Fruit fly (Drosophila melanogaster) whole organism, embryonic: Measurements from ENCODE around the gene Aps.

ENCODE experiments used
- Blimp-1 ChIP-seq: fragments of 200-800 bp; sonication (Bioruptor generic); optimal IDR thresholded peaks from 3 replicates; lab custom pipeline; 2018; ENCODE audit warnings: missing biosample characterization, missing genetic modification characterization, mild to moderate bottlenecking, moderate library complexity, missing genetic modification reagents
- CG10366 ChIP-seq: fragments of 200-800 bp; sonication (Bioruptor generic); IDR thresholded peaks from 2 replicates; pipeline ENCODE4 v1.3.6; 2022; ENCODE audit warnings: missing biosample characterization, missing genetic modification characterization
- CG11504 ChIP-seq: fragments of 200-800 bp; sonication (Bioruptor generic); optimal IDR thresholded peaks from 3 replicates; lab custom pipeline; 2019; ENCODE audit warnings: missing biosample characterization, mild to moderate bottlenecking, missing genetic modification characterization, moderate library complexity
- CG12219 ChIP-seq: fragments of 200-800 bp; sonication (Bioruptor generic); optimal IDR thresholded peaks from 3 replicates; lab custom pipeline; 2018; ENCODE audit warnings: missing biosample characterization, mild to moderate bottlenecking, missing genetic modification characterization
- CG13775 ChIP-seq: fragments of 200-800 bp; sonication (Bioruptor generic); optimal IDR thresholded peaks from 3 replicates; lab custom pipeline; 2017; ENCODE audit warnings: missing biosample characterization, mild to moderate bottlenecking, missing genetic modification characterization
- CG1602 ChIP-seq: fragments of 200-800 bp; sonication (Bioruptor generic); optimal IDR thresholded peaks from 3 replicates; lab custom pipeline; 2016; ENCODE audit warnings: missing biosample characterization, missing genetic modification characterization
- CG17361 ChIP-seq: fragments of 200-800 bp; sonication (Bioruptor generic); IDR thresholded peaks from 3 replicates; pipeline ENCODE4 v1.3.6; 2022; ENCODE audit warnings: missing biosample characterization, missing genetic modification characterization
- CG18262 ChIP-seq: fragments of 200-800 bp; optimal IDR thresholded peaks from 3 replicates; lab custom pipeline; 2019; ENCODE audit warnings: missing biosample characterization, mild to moderate bottlenecking, missing genetic modification characterization, moderate library complexity
- CG2199 ChIP-seq: fragments of 200-800 bp; sonication (Bioruptor generic); IDR thresholded peaks from 3 replicates; pipeline ENCODE4 v1.3.6; 2022; ENCODE audit warnings: missing biosample characterization, missing genetic modification characterization
- CG31441 ChIP-seq: fragments of 200-800 bp; sonication (Bioruptor generic); IDR thresholded peaks from 2 replicates; pipeline ENCODE4 v1.3.6; 2022; ENCODE audit warnings: missing biosample characterization, missing genetic modification characterization
- CG3995 ChIP-seq: fragments of 200-800 bp; sonication (Bioruptor generic); optimal IDR thresholded peaks from 3 replicates; lab custom pipeline; 2016; ENCODE audit warnings: missing biosample characterization, missing genetic modification characterization
- CG42726 ChIP-seq: fragments of 200-800 bp; sonication (Bioruptor generic); IDR thresholded peaks from 2 replicates; pipeline ENCODE4 v1.3.6; 2022; ENCODE audit warnings: missing biosample characterization, missing genetic modification characterization; ENCODE audit not compliant: partially characterized antibody
- CG6254 ChIP-seq: fragments of 200-800 bp; sonication (Bioruptor generic); optimal IDR thresholded peaks from 3 replicates; lab custom pipeline; 2017; ENCODE audit warnings: mild to moderate bottlenecking, missing biosample characterization, missing genetic modification reagents, missing genetic modification characterization
- CG7372 ChIP-seq: fragments of 200-800 bp; sonication (Bioruptor generic); IDR thresholded peaks from 2 replicates; pipeline ENCODE4 v1.3.6; 2022; ENCODE audit warnings: missing biosample characterization, missing genetic modification characterization
- CG7556 ChIP-seq: fragments of 200-800 bp; sonication (Bioruptor generic); optimal IDR thresholded peaks from 2 replicates; lab custom pipeline; 2017; ENCODE audit warnings: missing biosample characterization, mild to moderate bottlenecking, missing genetic modification characterization
- CG9727 ChIP-seq: fragments of 200-800 bp; sonication (Bioruptor generic); optimal IDR thresholded peaks from 3 replicates; lab custom pipeline; 2017; ENCODE audit warnings: missing biosample characterization, mild to moderate bottlenecking, missing genetic modification characterization
- CTCF ChIP-seq: fragments of 200-800 bp; sonication (Bioruptor generic); optimal IDR thresholded peaks from 2 replicates; lab custom pipeline; 2017; ENCODE audit warnings: missing biosample characterization, mild to moderate bottlenecking, missing genetic modification characterization, moderate library complexity
- Dad ChIP-seq: fragments of 200-800 bp; sonication (Bioruptor generic); optimal IDR thresholded peaks from 3 replicates; lab custom pipeline; 2016; ENCODE audit warnings: missing biosample characterization, missing genetic modification characterization
- Dip3 ChIP-seq: fragments of 200-800 bp; sonication (Bioruptor generic); optimal IDR thresholded peaks from 3 replicates; lab custom pipeline; 2016; ENCODE audit warnings: missing biosample characterization, missing genetic modification characterization
- Drgx ChIP-seq: fragments of 200-800 bp; sonication (Bioruptor generic); IDR thresholded peaks from 2 replicates; pipeline ENCODE4 v1.3.6; 2022; ENCODE audit warnings: missing biosample characterization, missing genetic modification characterization
- Ets65A ChIP-seq: fragments of 200-800 bp; sonication (Bioruptor generic); peaks from one replicate; lab custom pipeline; 2016; ENCODE audit warnings: missing biosample characterization, missing genetic modification characterization
- Oli ChIP-seq: fragments of 200-800 bp; sonication (Bioruptor generic); optimal IDR thresholded peaks from 2 replicates; lab custom pipeline; 2018; ENCODE audit warnings: missing biosample characterization, mild to moderate bottlenecking, missing genetic modification characterization, moderate library complexity
- Sox100B ChIP-seq: fragments of 200-800 bp; sonication (Bioruptor generic); optimal IDR thresholded peaks from 3 replicates; lab custom pipeline; 2018; ENCODE audit warnings: missing biosample characterization, mild to moderate bottlenecking, missing genetic modification characterization
- Ssrp ChIP-seq: fragments of 200-800 bp; sonication (Bioruptor generic); optimal IDR thresholded peaks from 2 replicates; lab custom pipeline; 2018; ENCODE audit warnings: missing biosample characterization, mild to moderate bottlenecking, missing genetic modification characterization, moderate library complexity
- Xbp1 ChIP-seq: fragments of 200-800 bp; sonication (Bioruptor generic); optimal IDR thresholded peaks from 3 replicates; lab custom pipeline; 2016; ENCODE audit warnings: missing biosample characterization, mild to moderate bottlenecking, missing genetic modification characterization
- al ChIP-seq: fragments of 200-800 bp; sonication (Bioruptor generic); IDR thresholded peaks from 2 replicates; pipeline ENCODE4 v1.3.6; 2022; ENCODE audit warnings: missing biosample characterization, missing genetic modification characterization
- bsh ChIP-seq, 2 experiments: fragments of 200-800 bp; sonication (Bioruptor generic); optimal IDR thresholded peaks; 2 replicates each; lab custom pipeline; 2017 to 2018; ENCODE audit warnings: mild to moderate bottlenecking in 2 of 2, missing biosample characterization in 2 of 2, missing genetic modification characterization in 2 of 2, moderate library complexity in 1 of 2
- crp ChIP-seq, 2 experiments: fragments of 200-800 bp; sonication (Bioruptor generic); optimal IDR thresholded peaks; 2 replicates in 1 of 2; 3 replicates in 1 of 2; lab custom pipeline; 2017; ENCODE audit warnings: missing biosample characterization in 2 of 2, missing genetic modification characterization in 2 of 2, mild to moderate bottlenecking in 1 of 2, moderate library complexity in 1 of 2
- dati ChIP-seq: fragments of 200-800 bp; sonication (Bioruptor generic); IDR thresholded peaks from 2 replicates; pipeline ENCODE4 v1.3.6; 2022; ENCODE audit warnings: missing biosample characterization, missing genetic modification characterization
- disco-r ChIP-seq: fragments of 200-800 bp; sonication (Bioruptor generic); optimal IDR thresholded peaks from 2 replicates; lab custom pipeline; 2016; ENCODE audit warnings: missing biosample characterization, missing genetic modification characterization
- dmrt11E ChIP-seq: fragments of 200-800 bp; sonication (Bioruptor generic); optimal IDR thresholded peaks from 3 replicates; lab custom pipeline; 2018; ENCODE audit warnings: missing biosample characterization, mild to moderate bottlenecking, missing genetic modification characterization, moderate library complexity
- fu2 ChIP-seq: fragments of 200-800 bp; sonication (Bioruptor generic); optimal IDR thresholded peaks from 2 replicates; lab custom pipeline; 2016; ENCODE audit warnings: missing biosample characterization, missing genetic modification characterization
- gem ChIP-seq: fragments of 200-800 bp; sonication (Bioruptor generic); optimal IDR thresholded peaks from 2 replicates; lab custom pipeline; 2019; ENCODE audit warnings: missing biosample characterization, mild to moderate bottlenecking, missing genetic modification characterization, moderate library complexity
- lbe ChIP-seq: fragments of 200-800 bp; sonication (Bioruptor generic); optimal IDR thresholded peaks from 2 replicates; lab custom pipeline; 2016; ENCODE audit warnings: missing biosample characterization, mild to moderate bottlenecking, missing genetic modification characterization
- lola ChIP-seq, 3 experiments: fragments of >200 bp in 2 of 3; fragments of 200-800 bp in 1 of 3; sonication (Bioruptor generic) in 1 of 3; optimal IDR thresholded peaks; 2 replicates each; lab custom pipeline; 2017 to 2019; ENCODE audit warnings: missing biosample characterization in 3 of 3, missing genetic modification characterization in 3 of 3, mild to moderate bottlenecking in 1 of 3, moderate library complexity in 1 of 3
- nerfin-1 ChIP-seq: fragments of 200-800 bp; sonication (Bioruptor generic); optimal IDR thresholded peaks from 3 replicates; lab custom pipeline; 2019; ENCODE audit warnings: missing biosample characterization, mild to moderate bottlenecking, missing genetic modification characterization, moderate library complexity
- nom ChIP-seq: fragments of 200-800 bp; sonication (Bioruptor generic); optimal IDR thresholded peaks from 2 replicates; lab custom pipeline; 2017; ENCODE audit warnings: missing biosample characterization, missing genetic modification characterization, mild to moderate bottlenecking, moderate library complexity, missing genetic modification reagents
- phol ChIP-seq: fragments of 200-800 bp; sonication (Bioruptor generic); optimal IDR thresholded peaks from 3 replicates; lab custom pipeline; 2018; ENCODE audit warnings: missing biosample characterization, mild to moderate bottlenecking, missing genetic modification characterization, moderate library complexity
- sens ChIP-seq: fragments of 200-800 bp; sonication (Bioruptor generic); peaks from one replicate; lab custom pipeline; 2016; ENCODE audit warnings: missing biosample characterization, missing genetic modification characterization
- stwl ChIP-seq: fragments of 200-800 bp; sonication (Bioruptor generic); optimal IDR thresholded peaks from 3 replicates; lab custom pipeline; 2018; ENCODE audit warnings: missing biosample characterization, mild to moderate bottlenecking, missing genetic modification characterization, moderate library complexity

Aps gene

DNA sequence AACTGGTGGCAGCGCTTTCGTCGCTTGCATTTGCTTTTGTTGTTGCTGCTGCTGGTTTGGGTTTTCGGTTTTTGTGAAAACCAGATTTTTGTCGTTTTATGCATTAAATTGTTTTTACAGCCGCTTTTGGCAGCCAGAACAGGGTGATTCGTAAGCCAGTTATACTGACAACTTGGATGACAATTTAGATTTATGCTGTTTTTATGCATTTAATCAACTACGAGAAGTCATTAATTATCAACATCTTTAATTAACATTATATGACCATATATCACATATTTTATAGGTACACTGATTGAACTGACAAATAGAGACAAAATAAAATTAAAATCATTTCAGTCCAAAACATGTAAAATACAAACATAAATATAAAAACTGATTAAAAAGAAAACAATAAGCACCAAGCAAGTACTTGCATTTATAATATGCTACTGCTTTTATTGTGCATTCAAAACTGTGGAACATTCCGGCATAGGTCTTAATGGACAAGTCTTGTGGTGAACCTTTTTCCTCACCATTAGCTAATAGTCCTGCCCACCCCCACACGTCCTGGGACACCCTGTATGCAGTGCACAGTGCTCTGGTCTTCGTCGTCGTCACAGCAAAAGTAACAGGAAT lies 44.0 kb downstream of the Aps start:
- no peak for TF ChIP-seq al (GFP tag; lab: Robert Waterston, UW)
- no peak for TF ChIP-seq disco-r
- no peak for TF ChIP-seq Dad (GFP tag; lab: Kevin White, UChicago)
- TF ChIP-seq Sox100B (GFP tag; lab: Kevin White, UChicago) = peak; percentile 22
- no peak for TF ChIP-seq CG7372
- peak; percentile 91 for TF ChIP-seq CG6254 (GFP tag; lab: Kevin White, UChicago)
- TF ChIP-seq CG12219 (GFP tag; lab: Kevin White, UChicago) = no peak
- TF ChIP-seq stwl (tag; lab: Kevin White, UChicago) = no peak
- peak; percentile 47 for TF ChIP-seq CG9727 (GFP tag; lab: Kevin White, UChicago)
- TF ChIP-seq Blimp-1 = no peak
- TF ChIP-seq CG2199 (GFP tag; lab: Robert Waterston, UW) = 0 out of 3 replicates have a peak, but pooled peaks have one; percentile 11
- TF ChIP-seq Xbp1 (GFP tag; lab: Kevin White, UChicago) = no peak
- no peak for TF ChIP-seq dati (GFP tag; lab: Robert Waterston, UW)
- TF ChIP-seq Ets65A (GFP tag; lab: Kevin White, UChicago) = peak; percentile 88
- no peak for TF ChIP-seq CG1602 (GFP tag; lab: Kevin White, UChicago)
- peak; percentile 64 for TF ChIP-seq sens (GFP tag; lab: Kevin White, UChicago)
- 0 out of 3 replicates have a peak, but pooled peaks have one; percentile 17 for TF ChIP-seq CG17361 (GFP tag; lab: Robert Waterston, UW)
- TF ChIP-seq Ssrp = peak; percentile 4
- TF ChIP-seq CG11504 (tag; lab: Kevin White, UChicago) = peak; percentile 46
- peak; percentile 42 for TF ChIP-seq CG10366 (GFP tag; lab: Robert Waterston, UW)
- peak; percentile 6 for TF ChIP-seq phol (tag; lab: Kevin White, UChicago)
- peak; percentile 9 for TF ChIP-seq CG3995 (GFP tag; lab: Kevin White, UChicago)
- peak; percentile 32 for TF ChIP-seq CG18262 (tag; lab: Kevin White, UChicago)
- TF ChIP-seq nerfin-1 (tag; lab: Kevin White, UChicago) = peak; percentile 70
- peak; percentile 55 for TF ChIP-seq lbe
- TF ChIP-seq CG13775 (GFP tag; lab: Kevin White, UChicago) = no peak
- TF ChIP-seq CG7556 (GFP tag; lab: Kevin White, UChicago) = peak; percentile 16
- TF ChIP-seq Dip3 = no peak
- peak in 1 of 3 experiments; percentile 27 for TF ChIP-seq lola (GFP tag; optimal IDR thresholded peaks at IDR 0.05; lab: Kevin White, UChicago)
- TF ChIP-seq CG42726 (GFP tag; lab: Robert Waterston, UW) = no peak
- TF ChIP-seq bsh (GFP tag; optimal IDR thresholded peaks at IDR 0.05; lab: Kevin White, UChicago) = peak in 1 of 2 experiments; percentile 70
- peak; percentile 17 for TF ChIP-seq gem (tag; lab: Kevin White, UChicago)
- TF ChIP-seq fu2 (GFP tag; lab: Kevin White, UChicago) = no peak
- 0 out of 2 replicates have a peak, but pooled peaks have one; percentile 11 for TF ChIP-seq CG31441
- peak; percentile 65 for TF ChIP-seq Drgx (GFP tag; lab: Robert Waterston, UW)
- no peak for TF ChIP-seq crp (GFP tag; optimal IDR thresholded peaks at IDR 0.05; lab: Kevin White, UChicago)
- TF ChIP-seq CTCF = no peak
- peak; percentile 6 for TF ChIP-seq Oli
- TF ChIP-seq nom (GFP tag; lab: Kevin White, UChicago) = peak; percentile 35
- TF ChIP-seq dmrt11E = peak; percentile 3
- TF ChIP-seq, all 482 proteins: peak for 24
